Worm (Caenorhabditis elegans): Measurements from ENCODE around the gene abt-1.
A peak's percentile ranks its signal among the peaks of the same experiment; 100 is the strongest.

abt-1 gene

ce11 chrIV:10188505-10188904 lies 26.2 kb downstream of the abt-1 start:
- TF ChIP-seq flt-1 (GFP tag; IDR thresholded peaks at IDR 0.05) = no peak
- TF ChIP-seq F13C5.2 (tag; optimal IDR thresholded peaks at IDR 0.05) = no peak
- TF ChIP-seq ama-1 (optimal IDR thresholded peaks at IDR 0.05) = no peak
- TF ChIP-seq aly-1 (tag; optimal IDR thresholded peaks at IDR 0.05) = no peak
- TF ChIP-seq tbx-37 (GFP tag; conservative IDR thresholded peaks at IDR 0.05) = no peak

ce11 chrIV:10180133-10180749 lies 34.5 kb downstream of the abt-1 start, which contains the start of gene gta-1:
gta-1 (plus strand) TSS chrIV:10180660.
- TF ChIP-seq hnd-1 (tag; optimal IDR thresholded peaks at IDR 0.05) (no peak), sea-1 (GFP tag; conservative IDR thresholded peaks at IDR 0.05) (no peak), aly-1 (tag; optimal IDR thresholded peaks at IDR 0.05) (no peak), ama-1 (optimal IDR thresholded peaks at IDR 0.05) (no peak), scrt-1 (GFP tag; IDR thresholded peaks at IDR 0.05) (no peak), hmbx-1 (tag; optimal IDR thresholded peaks at IDR 0.05) (no peak), flt-1 (GFP tag; IDR thresholded peaks at IDR 0.05) (no peak), tbx-37 (GFP tag; conservative IDR thresholded peaks at IDR 0.05) (no peak), ets-7 (tag; optimal IDR thresholded peaks at IDR 0.05) (no peak), B0310.2 (tag; optimal IDR thresholded peaks at IDR 0.05) (no peak), hmg-4 (GFP tag; optimal IDR thresholded peaks at IDR 0.05) (no peak), tbx-11 (GFP tag; IDR thresholded peaks at IDR 0.05) (no peak), ceh-13 (GFP tag; optimal IDR thresholded peaks at IDR 0.05) (no peak), pes-1 (GFP tag; IDR thresholded peaks at IDR 0.05) (no peak), F13C5.2 (tag; optimal IDR thresholded peaks at IDR 0.05) (no peak), ceh-36 (tag; optimal IDR thresholded peaks at IDR 0.05) (no peak), tra-4 (tag; optimal IDR thresholded peaks at IDR 0.05) (no peak)

ce11 chrIV:10177779-10178178 lies 36.9 kb downstream of the abt-1 start, which contains the start of gene mspn-1:
mspn-1 (plus strand) TSS chrIV:10177968.
- TF ChIP-seq aly-1 (tag; optimal IDR thresholded peaks at IDR 0.05) (no peak), ama-1 (optimal IDR thresholded peaks at IDR 0.05) (no peak), tbx-37 (GFP tag; conservative IDR thresholded peaks at IDR 0.05) (no peak)

- TF ChIP-seq tbx-11 (GFP tag; IDR thresholded peaks at IDR 0.05) (no peak), B0310.2 (tag; optimal IDR thresholded peaks at IDR 0.05) (no peak), flt-1 (GFP tag; IDR thresholded peaks at IDR 0.05) (no peak), hmg-4 (GFP tag; optimal IDR thresholded peaks at IDR 0.05) (no peak), scrt-1 (GFP tag; IDR thresholded peaks at IDR 0.05) (no peak), tra-4 (tag; optimal IDR thresholded peaks at IDR 0.05) (no peak), ceh-36 (tag; optimal IDR thresholded peaks at IDR 0.05) (no peak), pes-1 (GFP tag; IDR thresholded peaks at IDR 0.05) (no peak), ama-1 (optimal IDR thresholded peaks at IDR 0.05) (no peak), hmbx-1 (tag; optimal IDR thresholded peaks at IDR 0.05) (no peak), F13C5.2 (tag; optimal IDR thresholded peaks at IDR 0.05) (no peak), tbx-37 (GFP tag; conservative IDR thresholded peaks at IDR 0.05) (no peak), ceh-13 (GFP tag; optimal IDR thresholded peaks at IDR 0.05) (no peak), hnd-1 (tag; optimal IDR thresholded peaks at IDR 0.05) (no peak), sea-1 (GFP tag; conservative IDR thresholded peaks at IDR 0.05) (no peak), aly-1 (tag; optimal IDR thresholded peaks at IDR 0.05) (no peak)
These were observed 38.4 kb downstream of the abt-1 start, which contains the start of gene rack-1 for ce11 chrIV:10176252-10176730. rack-1 (plus strand) TSS chrIV:10176680.

ce11 chrIV:10174932-10175732 lies 39.6 kb downstream of the abt-1 start:
- TF ChIP-seq hmg-4 (GFP tag; optimal IDR thresholded peaks at IDR 0.05) = peak; percentile 79
- no peak for TF ChIP-seq pes-1 (GFP tag; IDR thresholded peaks at IDR 0.05)
- no peak for TF ChIP-seq scrt-1 (GFP tag; IDR thresholded peaks at IDR 0.05)
- peak; percentile 28 for TF ChIP-seq ceh-36 (tag; optimal IDR thresholded peaks at IDR 0.05)
- TF ChIP-seq B0310.2 (tag; optimal IDR thresholded peaks at IDR 0.05) = peak; percentile 45
- no peak for TF ChIP-seq tbx-37 (GFP tag; conservative IDR thresholded peaks at IDR 0.05)
- no peak for TF ChIP-seq aly-1 (tag; optimal IDR thresholded peaks at IDR 0.05)

ce11 chrIV:10174328-10174727 lies 40.4 kb downstream of the abt-1 start, which contains the start of gene pxf-1:
pxf-1 (minus strand) TSS chrIV:10174341.
- TF ChIP-seq F13C5.2 (tag; optimal IDR thresholded peaks at IDR 0.05) (no peak), ceh-13 (GFP tag; optimal IDR thresholded peaks at IDR 0.05) (no peak), pes-1 (GFP tag; IDR thresholded peaks at IDR 0.05) (no peak), hnd-1 (tag; optimal IDR thresholded peaks at IDR 0.05) (no peak), tbx-11 (GFP tag; IDR thresholded peaks at IDR 0.05) (no peak), hmbx-1 (tag; optimal IDR thresholded peaks at IDR 0.05) (no peak), B0310.2 (tag; optimal IDR thresholded peaks at IDR 0.05) (no peak), flt-1 (GFP tag; IDR thresholded peaks at IDR 0.05) (no peak), tra-4 (tag; optimal IDR thresholded peaks at IDR 0.05) (no peak), sea-1 (GFP tag; conservative IDR thresholded peaks at IDR 0.05) (no peak), ama-1 (optimal IDR thresholded peaks at IDR 0.05) (no peak), scrt-1 (GFP tag; IDR thresholded peaks at IDR 0.05) (no peak), hmg-4 (GFP tag; optimal IDR thresholded peaks at IDR 0.05) (no peak), aly-1 (tag; optimal IDR thresholded peaks at IDR 0.05) (no peak), ets-7 (tag; optimal IDR thresholded peaks at IDR 0.05) (no peak), tbx-37 (GFP tag; conservative IDR thresholded peaks at IDR 0.05) (no peak), ceh-36 (tag; optimal IDR thresholded peaks at IDR 0.05) (no peak)

- no peak for TF ChIP-seq tbx-11 (GFP tag; IDR thresholded peaks at IDR 0.05)
- TF ChIP-seq ets-7 (tag; optimal IDR thresholded peaks at IDR 0.05) = no peak
- TF ChIP-seq B0310.2 (tag; optimal IDR thresholded peaks at IDR 0.05) = no peak
- no peak for TF ChIP-seq ceh-13 (GFP tag; optimal IDR thresholded peaks at IDR 0.05)
- TF ChIP-seq hmg-4 (GFP tag; optimal IDR thresholded peaks at IDR 0.05) = no peak
- TF ChIP-seq F13C5.2 (tag; optimal IDR thresholded peaks at IDR 0.05) = no peak
- no peak for TF ChIP-seq ceh-36 (tag; optimal IDR thresholded peaks at IDR 0.05)
- TF ChIP-seq sea-1 (GFP tag; conservative IDR thresholded peaks at IDR 0.05) = no peak
- TF ChIP-seq flt-1 (GFP tag; IDR thresholded peaks at IDR 0.05) = no peak
- no peak for TF ChIP-seq scrt-1 (GFP tag; IDR thresholded peaks at IDR 0.05)
- no peak for TF ChIP-seq hmbx-1 (tag; optimal IDR thresholded peaks at IDR 0.05)
- TF ChIP-seq hnd-1 (tag; optimal IDR thresholded peaks at IDR 0.05) = no peak
- no peak for TF ChIP-seq aly-1 (tag; optimal IDR thresholded peaks at IDR 0.05)
- no peak for TF ChIP-seq ama-1 (optimal IDR thresholded peaks at IDR 0.05)
These were observed 43.9 kb downstream of the abt-1 start for ce11 chrIV:10170808-10171207.

Measured in whole organism, early embryonic.